Fruit fly (Drosophila melanogaster) S2 (cell line): ENCODE measurements around the gene CG31415.

Source experiments
- CG8478 ChIP-seq: fragments of >200 bp; optimal IDR thresholded peaks from 2 replicates; lab custom pipeline; 2018
- CTCF ChIP-seq, 2 experiments: fragments of >200 bp; optimal IDR thresholded peaks; 2 replicates each; lab custom pipeline; 2018

DNA sequence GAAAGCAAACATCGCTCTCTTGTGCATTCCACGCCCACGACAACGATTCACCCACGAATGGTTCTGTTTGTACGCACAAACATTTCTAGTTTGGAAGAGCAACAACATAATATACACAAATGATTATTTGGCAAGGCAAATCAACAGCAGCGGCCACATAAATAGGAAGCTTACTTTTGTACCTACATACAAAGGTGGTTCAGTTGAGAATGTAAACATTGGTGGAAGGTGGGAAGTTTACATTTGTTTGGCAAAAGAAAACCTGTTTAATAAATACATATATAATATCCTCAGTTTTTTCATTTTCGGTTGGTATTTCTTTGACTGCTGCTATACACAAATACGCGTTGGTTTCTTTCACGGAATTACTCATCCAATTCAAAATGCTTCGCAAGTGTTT is 40.8 kb upstream of the CG31415 start:
- TF ChIP-seq CG8478 (lab: Kevin White, UChicago) (no peak), CTCF (optimal IDR thresholded peaks at IDR 0.05; lab: Kevin White, UChicago) (no peak)
